Fruit fly (Drosophila melanogaster) whole organism: ENCODE measurements around the gene CG11601.

ENCODE experiments used
- CG8478 ChIP-seq: fragments of >200 bp; optimal IDR thresholded peaks from 2 replicates; lab custom pipeline; 2018; ENCODE audit warnings: inconsistent platforms
- EcR ChIP-seq, 2 experiments: fragments of >200 bp; optimal IDR thresholded peaks; 2 replicates each; lab custom pipeline; 2017; ENCODE audit warnings: missing biosample characterization in 2 of 2, missing genetic modification characterization in 2 of 2, missing genetic modification reagents in 2 of 2

DNA sequence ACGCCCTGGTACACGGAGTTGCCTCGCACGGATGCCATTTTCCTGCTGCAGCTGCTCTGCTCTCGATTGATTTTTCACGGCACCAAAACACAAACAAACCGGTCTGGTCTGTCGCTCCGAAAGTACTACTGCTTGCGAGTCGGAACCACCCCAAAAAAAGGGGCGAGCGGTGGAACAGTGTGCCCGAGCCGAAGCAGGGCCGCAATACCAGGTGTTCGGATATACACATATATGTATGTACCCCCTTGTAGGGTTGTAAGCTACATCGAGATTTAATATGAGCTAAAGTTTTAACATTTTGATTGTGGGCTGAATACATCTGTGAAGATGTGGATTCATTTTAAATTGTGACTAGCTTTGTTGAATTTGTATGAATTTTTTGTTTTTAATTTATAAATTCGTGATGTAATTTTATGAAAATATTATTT is 2.5 kb upstream of the CG11601 start:
- TF ChIP-seq CG8478, result no peak
- TF ChIP-seq EcR (GFP tag; optimal IDR thresholded peaks at IDR 0.05; lab: Kevin White, UChicago), result no peak
